Worm (Caenorhabditis elegans): Measurements from ENCODE around the gene hmit-1.3.

DNA sequence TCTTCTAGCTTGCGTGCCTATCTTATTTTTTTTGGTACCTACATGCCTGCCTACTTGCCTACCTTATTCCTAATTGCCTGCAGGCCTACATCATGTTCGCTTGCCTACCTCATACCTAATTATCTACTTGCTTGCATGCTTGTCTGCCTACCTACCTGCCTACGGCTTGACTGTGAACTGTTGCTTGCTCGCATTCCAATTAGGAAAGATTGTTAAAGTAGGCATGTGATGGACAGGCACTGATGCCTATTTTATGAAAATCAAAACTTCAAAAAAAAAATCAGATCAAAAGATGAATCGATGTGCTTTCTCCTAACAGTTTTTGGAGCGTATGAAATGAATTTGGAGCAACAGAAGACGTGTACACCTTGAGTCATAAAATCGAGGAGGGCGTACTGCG is 31.0 kb upstream of the hmit-1.3 start:
- TF ChIP-seq dao-5 (tag; optimal IDR thresholded peaks at IDR 0.05) (no peak), him-1 (tag; optimal IDR thresholded peaks at IDR 0.05) (no peak), W03F9.2 (tag; optimal IDR thresholded peaks at IDR 0.05) (no peak)

All from whole organism, L4/young adult.